Worm (Caenorhabditis elegans): ENCODE data around the gene acp-7.

acp-7 gene

ce11 chrIV:6415149-6415548 lies 16.3 kb downstream of the acp-7 start, which contains the start of gene exos-2 (continued):
- no peak for TF ChIP-seq ZK185.1 (tag; optimal IDR thresholded peaks at IDR 0.05; ENCODE audit: poor library complexity, severe bottlenecking)
- TF ChIP-seq nhr-179 (tag; optimal IDR thresholded peaks at IDR 0.05), result no peak
- no peak for TF ChIP-seq somi-1 (GFP tag; optimal IDR thresholded peaks at IDR 0.05)
- no peak for TF ChIP-seq tbx-9 (tag; optimal IDR thresholded peaks at IDR 0.05; ENCODE audit: borderline replicate concordance)
- no peak for TF ChIP-seq hlh-12 (tag; optimal IDR thresholded peaks at IDR 0.05)
- peak; percentile 12 for TF ChIP-seq tbp1 (GFP tag; optimal IDR thresholded peaks at IDR 0.05)
- TF ChIP-seq mel-28 (tag; optimal IDR thresholded peaks at IDR 0.05; ENCODE audit: borderline replicate concordance), result no peak
- no peak for TF ChIP-seq chd-7 (tag; optimal IDR thresholded peaks at IDR 0.05)
- TF ChIP-seq nhr-80 (tag; optimal IDR thresholded peaks at IDR 0.05), result no peak
- no peak for TF ChIP-seq rcor-1 (GFP tag; IDR thresholded peaks at IDR 0.05)
- TF ChIP-seq ceh-79 (tag; optimal IDR thresholded peaks at IDR 0.05), result no peak
- TF ChIP-seq Y53G8AR.9 (GFP tag; conservative IDR thresholded peaks at IDR 0.05), result no peak
- TF ChIP-seq snpc-1.3 (tag; optimal IDR thresholded peaks at IDR 0.05; ENCODE audit: insufficient read depth), result no peak
- no peak for TF ChIP-seq mxl-1 (tag; optimal IDR thresholded peaks at IDR 0.05)
- no peak for TF ChIP-seq dox-1 (GFP tag; IDR thresholded peaks at IDR 0.05)
- no peak for TF ChIP-seq B0336.3 (GFP tag; IDR thresholded peaks at IDR 0.05)
- no peak for TF ChIP-seq B0035.1 (tag; optimal IDR thresholded peaks at IDR 0.05)
- no peak for TF ChIP-seq ekl-4 (GFP tag; IDR thresholded peaks at IDR 0.05)
- TF ChIP-seq nfya-1 (tag; optimal IDR thresholded peaks at IDR 0.05; ENCODE audit: borderline replicate concordance, insufficient read depth), result no peak
- no peak for TF ChIP-seq hmg-1.2 (GFP tag; IDR thresholded peaks at IDR 0.05)
- no peak for TF ChIP-seq ceh-100 (GFP tag; IDR thresholded peaks at IDR 0.05)
- no peak for TF ChIP-seq nfya-2 (GFP tag; IDR thresholded peaks at IDR 0.05)
- no peak for TF ChIP-seq ceh-40 (GFP tag; IDR thresholded peaks at IDR 0.05)
- no peak for TF ChIP-seq T26A5.8 (tag; optimal IDR thresholded peaks at IDR 0.05)
- peak; percentile 75 for TF ChIP-seq efl-1 (GFP tag; optimal IDR thresholded peaks at IDR 0.05)
- no peak for TF ChIP-seq athp-1 (tag; optimal IDR thresholded peaks at IDR 0.05)
- no peak for TF ChIP-seq aptf-3 (GFP tag; IDR thresholded peaks at IDR 0.05)

DNA sequence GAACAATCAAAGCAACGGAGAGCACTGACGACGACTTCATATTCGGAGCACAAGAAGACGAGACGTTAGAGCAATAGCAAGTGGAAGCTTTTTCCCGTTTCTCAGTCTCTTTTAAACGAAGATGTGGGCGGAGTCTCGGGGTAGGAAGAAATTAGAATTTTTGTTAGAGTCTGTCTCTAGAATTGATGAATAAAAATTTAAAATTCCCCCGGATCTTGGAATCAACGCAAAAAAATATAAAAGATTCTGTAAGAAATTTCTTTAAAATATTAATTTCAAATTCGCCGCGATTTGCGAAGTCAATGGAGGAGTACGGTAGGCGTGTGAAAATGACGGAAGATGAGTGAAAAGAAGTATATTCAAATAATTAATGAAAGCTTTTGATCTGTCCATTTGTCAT lies 18.0 kb downstream of the acp-7 start, which contains the start of gene nlp-71:
TSS of gene nlp-71 (minus strand) at position 101 of the 400 bp plus-strand sequence.
- no peak for TF ChIP-seq lir-1 (GFP tag; conservative IDR thresholded peaks at IDR 0.05)
- no peak for TF ChIP-seq nfya-2 (GFP tag; IDR thresholded peaks at IDR 0.05)
- TF ChIP-seq F52B5.7 (tag; optimal IDR thresholded peaks at IDR 0.05), result no peak
- TF ChIP-seq ztf-3 (GFP tag; optimal IDR thresholded peaks at IDR 0.05), result no peak
- TF ChIP-seq Y95B8A.8 (GFP tag; IDR thresholded peaks at IDR 0.05), result no peak
- TF ChIP-seq dox-1 (GFP tag; IDR thresholded peaks at IDR 0.05), result no peak
- no peak for TF ChIP-seq attf-5 (GFP tag; optimal IDR thresholded peaks at IDR 0.05)
- no peak for TF ChIP-seq ccch-3 (GFP tag; optimal IDR thresholded peaks at IDR 0.05)

- TF ChIP-seq madf-3 (GFP tag; IDR thresholded peaks at IDR 0.05) (no peak), lin-40 (tag; optimal IDR thresholded peaks at IDR 0.05) (no peak), mcd-1 (GFP tag; IDR thresholded peaks at IDR 0.05) (no peak), Y67H2A.10 (GFP tag; conservative IDR thresholded peaks at IDR 0.05) (no peak), B0019.2 (GFP tag; conservative IDR thresholded peaks at IDR 0.05) (no peak), snpc-4 (GFP tag; optimal IDR thresholded peaks at IDR 0.05) (no peak), snpc-4 (tag; optimal IDR thresholded peaks at IDR 0.05) (no peak), nfyb-1 (GFP tag; IDR thresholded peaks at IDR 0.05) (no peak), ekl-4 (GFP tag; IDR thresholded peaks at IDR 0.05) (no peak), hlh-26 (GFP tag; conservative IDR thresholded peaks at IDR 0.05) (no peak), lag-1 (GFP tag; IDR thresholded peaks at IDR 0.05) (no peak), madf-8 (GFP tag; conservative IDR thresholded peaks at IDR 0.05) (no peak)
Measured at ce11 chrIV:6404871-6405270, 26.6 kb downstream of the acp-7 start, which contains the start of gene srv-13. Gene srv-13 (plus strand): TSS chrIV:6405171.

Data from whole organism, young adult.